Worm (Caenorhabditis elegans) whole organism, late embryonic: ENCODE data around the gene npl-4.2.

Experiments
- T23F11.4 ChIP-seq: fragments of 200-800 bp; sonication (Bioruptor generic); optimal IDR thresholded peaks from 2 replicates; lab custom pipeline; 2018; ENCODE audit warnings: mild to moderate bottlenecking, missing genetic modification characterization, missing compliant biosample characterization
- ama-1 ChIP-seq: fragments of 150-350 bp; optimal IDR thresholded peaks from 2 replicates; lab custom pipeline; 2014
- ceh-6 ChIP-seq: fragments of 200-800 bp; sonication (Bioruptor generic); optimal IDR thresholded peaks from 2 replicates; lab custom pipeline; 2018; ENCODE audit warnings: mild to moderate bottlenecking, missing genetic modification characterization, missing compliant biosample characterization
- hlh-15 ChIP-seq: sonication (generic microtip); optimal IDR thresholded peaks from 2 replicates; lab custom pipeline; 2016; ENCODE audit warnings: missing genetic modification characterization, missing compliant biosample characterization
- lin-11 ChIP-seq: fragments of 200-800 bp; sonication (Bioruptor generic); optimal IDR thresholded peaks from 2 replicates; lab custom pipeline; 2018; ENCODE audit warnings: mild to moderate bottlenecking, missing genetic modification characterization, missing compliant biosample characterization
- pag-3 ChIP-seq: sonication (generic microtip); optimal IDR thresholded peaks from 2 replicates; lab custom pipeline; 2016; ENCODE audit warnings: missing compliant biosample characterization, missing genetic modification characterization, borderline replicate concordance
- pqm-1 ChIP-seq: sonication (generic microtip); optimal IDR thresholded peaks from 2 replicates; lab custom pipeline; 2016; ENCODE audit warnings: missing genetic modification characterization, missing compliant biosample characterization
- unc-3 ChIP-seq, 2 experiments: fragments of 200-800 bp in 1 of 2; sonication (Bioruptor generic) in 1 of 2; sonication (generic microtip) in 1 of 2; conservative IDR thresholded peaks in 1 of 2; optimal IDR thresholded peaks in 1 of 2; 2 replicates each; pipeline versions ENCODE4 v1.3.6 to Lab custom; 2016 to 2022; ENCODE audit warnings: missing compliant biosample characterization in 2 of 2, missing genetic modification characterization in 2 of 2, missing genetic modification reagents in 1 of 2
- unc-42 ChIP-seq: sonication (generic microtip); optimal IDR thresholded peaks from 2 replicates; lab custom pipeline; 2016; ENCODE audit warnings: missing genotype, missing genetic modification characterization, missing compliant biosample characterization

ce11 chrII:5633453-5633852, 10.8 kb downstream of the npl-4.2 start:
- no peak for TF ChIP-seq lin-11 (tag; lab: Kevin White, UChicago)
- no peak for TF ChIP-seq pag-3 (tag; lab: Kevin White, UChicago)
- TF ChIP-seq unc-42 = no peak
- no peak for TF ChIP-seq ceh-6 (GFP tag; lab: Kevin White, UChicago)
- TF ChIP-seq ama-1 = no peak
- TF ChIP-seq hlh-15 (tag; lab: Kevin White, UChicago) = no peak
- no peak for TF ChIP-seq pqm-1 (tag; lab: Kevin White, UChicago)
- no peak for TF ChIP-seq T23F11.4 (GFP tag; lab: Kevin White, UChicago)
- TF ChIP-seq unc-3 (GFP tag; conservative IDR thresholded peaks at IDR 0.05; lab: Robert Waterston, UW) = no peak
- no peak for TF ChIP-seq unc-3 (tag; optimal IDR thresholded peaks at IDR 0.05; lab: Kevin White, UChicago)
